Worm (Caenorhabditis elegans): ENCODE data around the gene F14D7.6.

DNA sequence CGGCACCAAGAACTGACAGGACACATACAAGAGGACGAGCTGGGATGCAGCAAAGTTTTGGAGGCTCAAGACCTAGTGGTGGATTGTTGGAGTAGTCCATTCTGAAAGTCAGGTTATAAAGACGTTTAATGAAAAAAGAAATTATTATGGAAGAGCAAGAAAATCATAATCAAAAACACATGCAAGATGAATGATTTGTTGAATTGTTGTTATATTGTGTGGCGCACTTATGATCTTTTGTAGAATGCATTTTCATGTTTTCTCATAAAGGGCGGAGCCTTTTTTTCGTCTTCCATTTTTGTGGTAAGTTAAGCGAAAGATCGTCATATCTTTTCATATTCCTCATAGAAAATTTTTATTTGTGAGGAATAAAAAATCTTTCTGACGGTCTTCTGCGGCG is 15.3 kb downstream of the F14D7.6 start, which contains the start of gene F47B8.2:
- TF ChIP-seq snpc-4 (tag; optimal IDR thresholded peaks at IDR 0.05), result no peak
- no peak for TF ChIP-seq ces-1 (GFP tag; optimal IDR thresholded peaks at IDR 0.05)
- no peak for TF ChIP-seq pha-4 (tag; optimal IDR thresholded peaks at IDR 0.05)
- no peak for TF ChIP-seq hlh-1 (tag; optimal IDR thresholded peaks at IDR 0.05)
- no peak for TF ChIP-seq unc-62 (GFP tag; optimal IDR thresholded peaks at IDR 0.05)
- TF ChIP-seq nhr-237 (tag; optimal IDR thresholded peaks at IDR 0.05), result no peak
- no peak for TF ChIP-seq mep-1 (tag; optimal IDR thresholded peaks at IDR 0.05)
- TF ChIP-seq lin-32 (GFP tag; optimal IDR thresholded peaks at IDR 0.05), result no peak
- TF ChIP-seq unc-39 (tag; optimal IDR thresholded peaks at IDR 0.05), result no peak
- no peak for TF ChIP-seq mab-5 (tag; optimal IDR thresholded peaks at IDR 0.05)
- TF ChIP-seq zip-8 (tag; optimal IDR thresholded peaks at IDR 0.05), result no peak
